Worm (Caenorhabditis elegans): Measurements from ENCODE around the gene cyp-13A1.

Gene cyp-13A1

DNA sequence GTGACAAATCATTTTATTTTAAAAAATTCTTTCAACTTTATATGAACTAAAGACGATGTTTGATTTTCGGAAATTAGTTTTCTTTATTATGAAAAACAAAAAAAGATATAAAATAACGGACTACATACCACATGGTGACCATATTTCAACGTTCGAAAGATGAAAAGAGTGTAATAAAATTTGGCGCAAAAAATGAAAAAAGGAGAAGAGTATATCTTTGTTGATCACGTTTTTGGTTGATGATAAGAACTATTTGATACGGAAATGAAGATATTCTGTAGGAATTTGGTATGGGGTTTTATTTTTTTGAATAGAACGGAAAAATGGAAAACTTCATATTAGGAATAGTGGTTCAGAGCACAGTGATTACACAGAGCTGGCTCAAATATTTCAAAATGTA lies 28.7 kb downstream of the cyp-13A1 start, which contains the start of gene Y53C12B.7:
TSS of gene Y53C12B.7 (minus strand) at position 163 of the 400 bp plus-strand sequence.
- TF ChIP-seq sdc-2 (tag; optimal IDR thresholded peaks at IDR 0.05) (no peak), Y22D7AL.16 (tag; optimal IDR thresholded peaks at IDR 0.05) (no peak), madf-2 (tag; optimal IDR thresholded peaks at IDR 0.05) (no peak), ceh-2 (tag; optimal IDR thresholded peaks at IDR 0.05) (no peak), rnt-1 (tag; optimal IDR thresholded peaks at IDR 0.05) (no peak), odd-2 (tag; optimal IDR thresholded peaks at IDR 0.05) (no peak), tbx-2 (tag; optimal IDR thresholded peaks at IDR 0.05) (no peak), che-1 (tag; optimal IDR thresholded peaks at IDR 0.05) (no peak)

DNA sequence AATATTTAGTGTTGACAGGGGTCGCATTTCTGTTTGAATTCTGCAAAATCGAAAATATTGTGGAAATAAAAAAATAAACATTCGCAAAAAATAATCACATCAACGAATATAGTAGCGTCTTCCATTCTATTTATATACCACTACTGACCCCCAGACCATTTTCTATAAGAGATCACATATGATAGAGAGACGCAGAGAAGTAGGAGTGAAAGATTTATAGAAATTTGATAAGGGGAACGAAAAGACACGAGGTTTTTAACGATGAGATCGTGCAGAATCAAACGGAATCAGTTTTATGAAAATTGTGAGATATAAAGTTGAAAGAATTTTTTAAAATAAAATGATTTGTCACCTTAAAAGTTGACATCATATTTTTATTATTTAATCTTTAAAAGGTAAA lies 29.5 kb downstream of the cyp-13A1 start:
- TF ChIP-seq ceh-34 (tag; optimal IDR thresholded peaks at IDR 0.05) (no peak), ceh-6 (GFP tag; optimal IDR thresholded peaks at IDR 0.05) (no peak), eyg-1 (tag; optimal IDR thresholded peaks at IDR 0.05) (no peak)

DNA sequence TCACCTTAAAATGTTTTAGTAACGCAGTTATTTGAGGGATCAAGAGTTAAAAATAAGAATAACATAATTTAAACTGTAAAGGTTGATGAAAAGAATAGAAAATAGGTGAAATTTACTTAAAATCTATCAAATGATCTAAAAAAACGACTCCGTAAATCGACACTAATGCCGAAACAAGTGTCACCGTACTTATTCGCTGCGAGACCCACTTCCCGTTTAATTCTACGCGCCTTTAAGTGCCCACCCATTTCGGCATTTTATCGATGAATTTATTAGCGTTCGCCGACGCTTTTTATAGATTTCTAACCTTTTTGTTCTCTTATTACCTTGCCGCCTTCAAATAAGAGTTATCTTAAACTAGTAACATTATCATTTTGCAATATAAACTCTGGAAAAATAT lies 35.7 kb downstream of the cyp-13A1 start, which contains the start of the genes Y53C12B.1 and nos-3:
TSS of gene Y53C12B.1 (minus strand) at position 10 of the 400 bp plus-strand sequence.
TSS of gene nos-3 (plus strand) at position 248 of the 400 bp plus-strand sequence.
- TF ChIP-seq ceh-34 (tag; optimal IDR thresholded peaks at IDR 0.05), result peak; percentile 37
- no peak for TF ChIP-seq unc-3 (GFP tag; conservative IDR thresholded peaks at IDR 0.05)
- no peak for TF ChIP-seq unc-3 (tag; optimal IDR thresholded peaks at IDR 0.05)
- TF ChIP-seq syd-9 (tag; optimal IDR thresholded peaks at IDR 0.05), result no peak
- TF ChIP-seq zip-5 (tag; optimal IDR thresholded peaks at IDR 0.05), result no peak
- TF ChIP-seq hlh-13 (GFP tag; optimal IDR thresholded peaks at IDR 0.05), result no peak
- TF ChIP-seq gmeb-2 (tag; optimal IDR thresholded peaks at IDR 0.05), result no peak
- TF ChIP-seq elt-2 (tag; optimal IDR thresholded peaks at IDR 0.05), result peak; percentile 39
- no peak for TF ChIP-seq hlh-6 (tag; optimal IDR thresholded peaks at IDR 0.05)
- TF ChIP-seq odd-2 (tag; optimal IDR thresholded peaks at IDR 0.05), result no peak
- no peak for TF ChIP-seq ztf-16 (tag; optimal IDR thresholded peaks at IDR 0.05)
- peak; percentile 89 for TF ChIP-seq nfya-1 (tag; optimal IDR thresholded peaks at IDR 0.05)
- no peak for TF ChIP-seq tbx-7 (tag; optimal IDR thresholded peaks at IDR 0.05)
- TF ChIP-seq npax-4 (tag; optimal IDR thresholded peaks at IDR 0.05), result no peak
- TF ChIP-seq Y22D7AL.16 (tag; optimal IDR thresholded peaks at IDR 0.05), result no peak
- peak; percentile 27 for TF ChIP-seq ceh-2 (tag; optimal IDR thresholded peaks at IDR 0.05)
- peak; percentile 10 for TF ChIP-seq pax-1 (tag; optimal IDR thresholded peaks at IDR 0.05)
- TF ChIP-seq sox-4 (tag; optimal IDR thresholded peaks at IDR 0.05), result no peak
- no peak for TF ChIP-seq ceh-6 (GFP tag; optimal IDR thresholded peaks at IDR 0.05)
- no peak for TF ChIP-seq fax-1 (tag; optimal IDR thresholded peaks at IDR 0.05)
- TF ChIP-seq lim-6 (tag; optimal IDR thresholded peaks at IDR 0.05), result no peak
- no peak for TF ChIP-seq hlh-15 (tag; optimal IDR thresholded peaks at IDR 0.05)
- TF ChIP-seq tbx-2 (tag; optimal IDR thresholded peaks at IDR 0.05), result peak; percentile 41
- TF ChIP-seq pqm-1 (tag; optimal IDR thresholded peaks at IDR 0.05), result no peak
- no peak for TF ChIP-seq ttx-3 (tag; optimal IDR thresholded peaks at IDR 0.05)
- no peak for TF ChIP-seq ceh-45 (GFP tag; IDR thresholded peaks at IDR 0.05)
- no peak for TF ChIP-seq F13H6.1 (tag; optimal IDR thresholded peaks at IDR 0.05)
- TF ChIP-seq ceh-31 (tag; optimal IDR thresholded peaks at IDR 0.05), result peak; percentile 60
- no peak for TF ChIP-seq ceh-14 (tag; optimal IDR thresholded peaks at IDR 0.05)
- no peak for TF ChIP-seq ceh-22 (tag; optimal IDR thresholded peaks at IDR 0.05)
- no peak for TF ChIP-seq ceh-30 (tag; optimal IDR thresholded peaks at IDR 0.05)
- TF ChIP-seq elt-4 (tag; optimal IDR thresholded peaks at IDR 0.05), result no peak
- TF ChIP-seq ceh-19 (GFP tag; optimal IDR thresholded peaks at IDR 0.05), result no peak
- no peak for TF ChIP-seq ceh-24 (tag; optimal IDR thresholded peaks at IDR 0.05)
- TF ChIP-seq pha-4 (tag; optimal IDR thresholded peaks at IDR 0.05), result no peak
- no peak for TF ChIP-seq ceh-18 (tag; optimal IDR thresholded peaks at IDR 0.05)
- TF ChIP-seq T23F11.4 (GFP tag; optimal IDR thresholded peaks at IDR 0.05), result no peak
- TF ChIP-seq ref-2 (tag; optimal IDR thresholded peaks at IDR 0.05), result no peak
- no peak for TF ChIP-seq sox-2 (GFP tag; IDR thresholded peaks at IDR 0.05)
- no peak for TF ChIP-seq unc-86 (tag; optimal IDR thresholded peaks at IDR 0.05)
- TF ChIP-seq unc-42 (tag; optimal IDR thresholded peaks at IDR 0.05), result peak; percentile 82
- TF ChIP-seq C38D4.7 (GFP tag; optimal IDR thresholded peaks at IDR 0.05), result no peak
- TF ChIP-seq ceh-48 (tag; optimal IDR thresholded peaks at IDR 0.05), result peak; percentile 33
- no peak for TF ChIP-seq pha-2 (tag; optimal IDR thresholded peaks at IDR 0.05)
- no peak for TF ChIP-seq ets-4 (tag; optimal IDR thresholded peaks at IDR 0.05)
